Fruit fly (Drosophila melanogaster) whole organism, embryonic: ENCODE measurements around the gene Hacd2.

Experiments used
- Ada2b ChIP-seq: fragments of 200-800 bp; sonication (Bioruptor generic); IDR thresholded peaks from 2 replicates; pipeline ENCODE4 v1.3.6; 2022; ENCODE audit warnings: missing biosample characterization, missing genetic modification characterization
- Antp ChIP-seq: fragments of 200-800 bp; sonication (Bioruptor generic); optimal IDR thresholded peaks from 3 replicates; lab custom pipeline; 2016; ENCODE audit warnings: missing biosample characterization, missing genetic modification characterization
- Asciz ChIP-seq: fragments of 200-800 bp; sonication (Bioruptor generic); optimal IDR thresholded peaks from 2 replicates; lab custom pipeline; 2017; ENCODE audit warnings: missing biosample characterization, mild to moderate bottlenecking, missing genetic modification characterization, missing genetic modification reagents
- Awh ChIP-seq: fragments of 200-800 bp; sonication (Bioruptor generic); IDR thresholded peaks from 2 replicates; pipeline ENCODE4, ENCODE4 v1.3.6; 2022; ENCODE audit warnings: missing biosample characterization, missing genetic modification characterization
- CG10267 ChIP-seq: fragments of 200-800 bp; sonication (Bioruptor generic); optimal IDR thresholded peaks from 2 replicates; lab custom pipeline; 2018; ENCODE audit warnings: missing biosample characterization, mild to moderate bottlenecking, missing genetic modification characterization, moderate library complexity
- CG10366 ChIP-seq: fragments of 200-800 bp; sonication (Bioruptor generic); IDR thresholded peaks from 2 replicates; pipeline ENCODE4 v1.3.6; 2022; ENCODE audit warnings: missing biosample characterization, missing genetic modification characterization
- CG10565 ChIP-seq: fragments of 200-800 bp; sonication (Bioruptor generic); optimal IDR thresholded peaks from 3 replicates; lab custom pipeline; 2016; ENCODE audit warnings: missing biosample characterization, mild to moderate bottlenecking, missing genetic modification characterization
- CG11085 ChIP-seq: fragments of 200-800 bp; sonication (Bioruptor generic); IDR thresholded peaks from 2 replicates; pipeline ENCODE4 v1.3.6; 2022; ENCODE audit warnings: missing biosample characterization, missing genetic modification characterization
- CG11247 ChIP-seq: fragments of 200-800 bp; sonication (Bioruptor generic); IDR thresholded peaks from 2 replicates; pipeline ENCODE4 v1.3.6; 2022; ENCODE audit warnings: missing biosample characterization, missing genetic modification characterization
- CG11560 ChIP-seq: fragments of 200-800 bp; sonication (Bioruptor generic); IDR thresholded peaks from 3 replicates; pipeline ENCODE4 v1.3.6; 2022; ENCODE audit warnings: missing biosample characterization, missing genetic modification characterization
- CG13296 ChIP-seq: fragments of 200-800 bp; sonication (Bioruptor generic); optimal IDR thresholded peaks from 3 replicates; lab custom pipeline; 2018; ENCODE audit warnings: missing biosample characterization, mild to moderate bottlenecking, missing genetic modification characterization
- CG14441 ChIP-seq: fragments of 200-800 bp; sonication (Bioruptor generic); IDR thresholded peaks from 2 replicates; pipeline ENCODE4 v1.3.6; 2022; ENCODE audit warnings: missing biosample characterization, missing genetic modification characterization
- CG15601 ChIP-seq: fragments of 200-800 bp; sonication (Bioruptor generic); optimal IDR thresholded peaks from 3 replicates; lab custom pipeline; 2019; ENCODE audit warnings: missing biosample characterization, mild to moderate bottlenecking, missing genetic modification characterization, moderate library complexity
- CG18476 ChIP-seq: fragments of 200-800 bp; sonication (Bioruptor generic); optimal IDR thresholded peaks from 2 replicates; lab custom pipeline; 2016; ENCODE audit warnings: missing biosample characterization, mild to moderate bottlenecking, missing genetic modification characterization
- CG30020 ChIP-seq: fragments of 200-800 bp; optimal IDR thresholded peaks from 2 replicates; lab custom pipeline; 2019; ENCODE audit warnings: missing biosample characterization, mild to moderate bottlenecking, missing genetic modification characterization, moderate library complexity
- CG3847 ChIP-seq: fragments of 200-800 bp; sonication (Bioruptor generic); IDR thresholded peaks from 2 replicates; pipeline ENCODE4 v1.3.6; 2022; ENCODE audit warnings: missing biosample characterization, missing genetic modification characterization
- CG4730 ChIP-seq: fragments of 200-800 bp; sonication (Bioruptor generic); IDR thresholded peaks from 2 replicates; pipeline ENCODE4 v1.3.6; 2022; ENCODE audit warnings: missing biosample characterization, missing genetic modification characterization
- CG6175 ChIP-seq: fragments of 200-800 bp; sonication (Bioruptor generic); IDR thresholded peaks from 3 replicates; pipeline ENCODE4 v1.3.6; 2022; ENCODE audit warnings: missing biosample characterization, missing genetic modification characterization
- CG7271 ChIP-seq: fragments of 200-800 bp; sonication (Bioruptor generic); optimal IDR thresholded peaks from 2 replicates; lab custom pipeline; 2018; ENCODE audit warnings: missing biosample characterization, mild to moderate bottlenecking, missing genetic modification characterization, moderate library complexity
- CG9609 ChIP-seq: fragments of 200-800 bp; sonication (Bioruptor generic); optimal IDR thresholded peaks from 3 replicates; lab custom pipeline; 2016; ENCODE audit warnings: missing biosample characterization, missing genetic modification characterization
- Doc2 ChIP-seq: fragments of 200-800 bp; sonication (Bioruptor generic); IDR thresholded peaks from 2 replicates; pipeline ENCODE4 v1.3.6; 2022; ENCODE audit warnings: missing biosample characterization, missing genetic modification characterization
- Jarid2 ChIP-seq: fragments of 200-800 bp; sonication (Bioruptor generic); optimal IDR thresholded peaks from 3 replicates; lab custom pipeline; 2017; ENCODE audit warnings: mild to moderate bottlenecking, missing biosample characterization, missing genetic modification reagents, missing genetic modification characterization
- NC2α ChIP-seq: fragments of 200-800 bp; sonication (Bioruptor generic); optimal IDR thresholded peaks from 2 replicates; lab custom pipeline; 2016; ENCODE audit warnings: missing biosample characterization, missing genetic modification characterization
- Opbp ChIP-seq: fragments of 200-800 bp; sonication (Bioruptor generic); IDR thresholded peaks from 3 replicates; pipeline ENCODE4 v1.3.6; 2022; ENCODE audit warnings: missing biosample characterization, missing genetic modification characterization; ENCODE audit not compliant: partially characterized antibody
- PHDP ChIP-seq: fragments of 200-800 bp; sonication (Bioruptor generic); optimal IDR thresholded peaks from 3 replicates; lab custom pipeline; 2018; ENCODE audit warnings: missing biosample characterization, mild to moderate bottlenecking, missing genetic modification characterization, moderate library complexity
- Side ChIP-seq: fragments of 200-800 bp; sonication (Bioruptor generic); optimal IDR thresholded peaks from 2 replicates; lab custom pipeline; 2016; ENCODE audit warnings: missing biosample characterization, missing genetic modification characterization
- Sox102F ChIP-seq: fragments of 200-800 bp; sonication (Bioruptor generic); optimal IDR thresholded peaks from 2 replicates; lab custom pipeline; 2018; ENCODE audit warnings: missing biosample characterization, mild to moderate bottlenecking, missing genetic modification characterization, moderate library complexity
- Sry-β ChIP-seq: fragments of 200-800 bp; sonication (Bioruptor generic); optimal IDR thresholded peaks from 2 replicates; lab custom pipeline; 2018; ENCODE audit warnings: missing biosample characterization, mild to moderate bottlenecking, missing genetic modification characterization, moderate library complexity
- aop ChIP-seq: fragments of 200-800 bp; sonication (Bioruptor generic); IDR thresholded peaks from 2 replicates; pipeline ENCODE4 v1.3.6; 2022; ENCODE audit warnings: missing biosample characterization, missing genetic modification characterization
- ara ChIP-seq: fragments of 200-800 bp; sonication (Bioruptor generic); IDR thresholded peaks from 2 replicates; pipeline ENCODE4 v1.3.6; 2022; ENCODE audit warnings: missing biosample characterization, missing genetic modification characterization
- bbx ChIP-seq: fragments of 200-800 bp; sonication (Bioruptor generic); IDR thresholded peaks from 2 replicates; pipeline ENCODE4 v1.3.6; 2022; ENCODE audit warnings: missing biosample characterization, missing genetic modification characterization; ENCODE audit not compliant: partially characterized antibody
- cas ChIP-seq: fragments of 200-800 bp; sonication (Bioruptor generic); IDR thresholded peaks from 2 replicates; pipeline ENCODE4 v1.3.6; 2022; ENCODE audit warnings: missing biosample characterization, missing genetic modification characterization
- dmrt11E ChIP-seq: fragments of 200-800 bp; sonication (Bioruptor generic); optimal IDR thresholded peaks from 3 replicates; lab custom pipeline; 2018; ENCODE audit warnings: missing biosample characterization, mild to moderate bottlenecking, missing genetic modification characterization, moderate library complexity
- gem ChIP-seq: fragments of 200-800 bp; sonication (Bioruptor generic); optimal IDR thresholded peaks from 2 replicates; lab custom pipeline; 2019; ENCODE audit warnings: missing biosample characterization, mild to moderate bottlenecking, missing genetic modification characterization, moderate library complexity
- gt ChIP-seq: fragments of 200-800 bp; sonication (Bioruptor generic); IDR thresholded peaks from 2 replicates; pipeline ENCODE4 v1.3.6; 2022; ENCODE audit warnings: missing biosample characterization, missing genetic modification characterization
- ham ChIP-seq: fragments of 200-800 bp; sonication (Bioruptor generic); IDR thresholded peaks from 2 replicates; pipeline ENCODE4 v1.3.6; 2022; ENCODE audit warnings: missing biosample characterization, missing genetic modification characterization
- hkb ChIP-seq, 2 experiments: fragments of 200-800 bp in 1 of 2; fragments of >200 bp in 1 of 2; sonication (Bioruptor generic) in 1 of 2; IDR thresholded peaks in 1 of 2; optimal IDR thresholded peaks in 1 of 2; 2 replicates each; pipeline versions ENCODE4 v1.3.6 to Lab custom; 2017 to 2022; ENCODE audit warnings: missing biosample characterization in 1 of 2, missing genetic modification characterization in 1 of 2
- jumu ChIP-seq: fragments of 200-800 bp; sonication (Bioruptor generic); optimal IDR thresholded peaks from 3 replicates; lab custom pipeline; 2016; ENCODE audit warnings: missing biosample characterization, missing genetic modification characterization
- kay ChIP-seq: fragments of 200-800 bp; sonication (Bioruptor generic); optimal IDR thresholded peaks from 2 replicates; lab custom pipeline; 2016; ENCODE audit warnings: missing biosample characterization, missing genetic modification characterization
- kni ChIP-seq: fragments of 200-800 bp; sonication (Bioruptor generic); optimal IDR thresholded peaks from 3 replicates; lab custom pipeline; 2017; ENCODE audit warnings: mild to moderate bottlenecking, missing biosample characterization, missing genetic modification reagents, missing genetic modification characterization
- knrl ChIP-seq: fragments of 200-800 bp; sonication (Bioruptor generic); IDR thresholded peaks from 3 replicates; pipeline ENCODE4 v1.3.6; 2022; ENCODE audit warnings: missing biosample characterization, missing genetic modification characterization; ENCODE audit not compliant: partially characterized antibody
- lilli ChIP-seq: fragments of 200-800 bp; sonication (Bioruptor generic); optimal IDR thresholded peaks from 3 replicates; lab custom pipeline; 2016; ENCODE audit warnings: missing biosample characterization, missing genetic modification characterization
- pfk ChIP-seq: fragments of 200-800 bp; sonication (Bioruptor generic); optimal IDR thresholded peaks from 2 replicates; lab custom pipeline; 2018; ENCODE audit warnings: missing biosample characterization, mild to moderate bottlenecking, missing genetic modification characterization, moderate library complexity
- phol ChIP-seq: fragments of 200-800 bp; sonication (Bioruptor generic); optimal IDR thresholded peaks from 3 replicates; lab custom pipeline; 2018; ENCODE audit warnings: missing biosample characterization, mild to moderate bottlenecking, missing genetic modification characterization, moderate library complexity
- pnt ChIP-seq: fragments of 200-800 bp; sonication (Bioruptor generic); optimal IDR thresholded peaks from 3 replicates; lab custom pipeline; 2016; ENCODE audit warnings: missing biosample characterization, missing genetic modification characterization
- schlank ChIP-seq: fragments of 200-800 bp; sonication (Bioruptor generic); optimal IDR thresholded peaks from 2 replicates; lab custom pipeline; 2018; ENCODE audit warnings: missing biosample characterization, mild to moderate bottlenecking, missing genetic modification characterization
- tap ChIP-seq: fragments of 200-800 bp; optimal IDR thresholded peaks from 3 replicates; lab custom pipeline; 2019; ENCODE audit warnings: missing biosample characterization, mild to moderate bottlenecking, missing genetic modification characterization, moderate library complexity
- toy ChIP-seq: fragments of 200-800 bp; sonication (Bioruptor generic); IDR thresholded peaks from 2 replicates; pipeline ENCODE4 v1.3.6; 2022; ENCODE audit warnings: missing biosample characterization, missing genetic modification characterization
- tx ChIP-seq: fragments of 200-800 bp; sonication (Bioruptor generic); optimal IDR thresholded peaks from 2 replicates; lab custom pipeline; 2016; ENCODE audit warnings: missing biosample characterization, missing genetic modification characterization
- yki ChIP-seq: fragments of >200 bp; optimal IDR thresholded peaks from 3 replicates; lab custom pipeline; 2018

The Hacd2 gene

dm6 chr2L:13394903-13395302 lies 50.5 kb downstream of the Hacd2 start, which contains the start of gene RpL24 (continued):
- TF ChIP-seq Doc2 (GFP tag; lab: Robert Waterston, UW) (no peak), Sox102F (peak; percentile 70), CG14441 (GFP tag; lab: Robert Waterston, UW) (peak; percentile 69; the same call in 1 of the 2 replicates), toy (peak; percentile 71; the same call in 1 of the 2 replicates), aop (GFP tag; lab: Robert Waterston, UW) (peak; percentile 86), knrl (GFP tag; lab: Robert Waterston, UW) (no peak; the same call in 2 of the 3 replicates), CG10366 (GFP tag; lab: Robert Waterston, UW) (peak; percentile 78), phol (tag; lab: Kevin White, UChicago) (peak; percentile 83), CG11560 (no peak), Jarid2 (GFP tag; lab: Kevin White, UChicago) (peak; percentile 80), CG9609 (GFP tag; lab: Kevin White, UChicago) (peak; percentile 85), gem (tag; lab: Kevin White, UChicago) (peak; percentile 80), lilli (GFP tag; lab: Kevin White, UChicago) (peak; percentile 88), CG10565 (GFP tag; lab: Kevin White, UChicago) (peak; percentile 70), jumu (GFP tag; lab: Kevin White, UChicago) (peak; percentile 63), gt (GFP tag; lab: Robert Waterston, UW) (no peak), CG18476 (GFP tag; lab: Kevin White, UChicago) (peak; percentile 63), CG10267 (tag; lab: Kevin White, UChicago) (peak; percentile 84), schlank (tag; lab: Kevin White, UChicago) (peak; percentile 94), Sry-β (GFP tag; lab: Kevin White, UChicago) (peak; percentile 67), Opbp (0 out of 3 replicates have a peak, but pooled peaks have one; percentile 11), hkb (optimal IDR thresholded peaks at IDR 0.05; lab: Kevin White, UChicago) (no peak), hkb (GFP tag; IDR thresholded peaks at IDR 0.05; lab: Robert Waterston, UW) (peak; percentile 94), NC2α (GFP tag; lab: Kevin White, UChicago) (peak; percentile 83), CG11085 (GFP tag; lab: Robert Waterston, UW) (peak; percentile 85), dmrt11E (peak; percentile 84), Ada2b (peak; percentile 76; the same call in 1 of the 2 replicates), Awh (GFP tag; lab: Robert Waterston, UW) (peak; percentile 91), CG7271 (peak; percentile 98), bbx (peak; percentile 29; the same call in 1 of the 2 replicates), yki (lab: Kevin White, UChicago) (no peak), CG11247 (peak; percentile 88), Asciz (GFP tag; lab: Kevin White, UChicago) (peak; percentile 95), ara (GFP tag; lab: Robert Waterston, UW) (peak; percentile 71; the same call in 1 of the 2 replicates), tap (tag; lab: Kevin White, UChicago) (peak; percentile 77), kni (peak; percentile 88), kay (GFP tag; lab: Kevin White, UChicago) (peak; percentile 37), CG15601 (peak; percentile 84), ham (peak; percentile 60; the same call in 1 of the 2 replicates), PHDP (tag; lab: Kevin White, UChicago) (peak; percentile 91), cas (GFP tag; lab: Robert Waterston, UW) (peak; percentile 65), Side (GFP tag; lab: Kevin White, UChicago) (peak; percentile 93), pnt (peak; percentile 16), pfk (GFP tag; lab: Kevin White, UChicago) (peak; percentile 85), CG4730 (GFP tag; lab: Robert Waterston, UW) (no peak), CG6175 (GFP tag; lab: Robert Waterston, UW) (peak; percentile 84; the same call in 2 of the 3 replicates), tx (peak; percentile 57), CG3847 (GFP tag; lab: Robert Waterston, UW) (peak; percentile 87), CG13296 (peak; percentile 95), Antp (GFP tag; lab: Kevin White, UChicago) (peak; percentile 70), CG30020 (tag; lab: Kevin White, UChicago) (peak; percentile 57)
